Worm (Caenorhabditis elegans) whole organism, young adult: Measurements from ENCODE around the gene ssna-1.

Experiments
- B0261.1 ChIP-seq: sonication (generic microtip); optimal IDR thresholded peaks from 2 replicates; lab custom pipeline; 2016; ENCODE audit warnings: mild to moderate bottlenecking, missing genetic modification characterization, moderate library complexity, missing compliant biosample characterization
- B0336.3 ChIP-seq: fragments of 200-800 bp; sonication (Bioruptor generic); IDR thresholded peaks from 2 replicates; pipeline ENCODE4 v1.3.6; 2022; ENCODE audit warnings: missing genetic modification characterization, missing compliant biosample characterization
- D2030.7 ChIP-seq: fragments of 200-800 bp; sonication (Bioruptor generic); IDR thresholded peaks from 2 replicates; pipeline ENCODE4 v1.3.6; 2022; ENCODE audit warnings: missing genetic modification reagents, missing genetic modification characterization, missing compliant biosample characterization
- F10E7.11 ChIP-seq: sonication (generic microtip); optimal IDR thresholded peaks from 2 replicates; lab custom pipeline; 2017; ENCODE audit warnings: mild to moderate bottlenecking, missing genetic modification characterization, moderate library complexity, missing compliant biosample characterization
- F37B4.10 ChIP-seq: fragments of 200-800 bp; sonication (Bioruptor generic); IDR thresholded peaks from 2 replicates; pipeline ENCODE4 v1.3.6; 2022; ENCODE audit warnings: missing genetic modification characterization, missing compliant biosample characterization
- F55B11.4 ChIP-seq: sonication (generic microtip); optimal IDR thresholded peaks from 2 replicates; lab custom pipeline; 2016; ENCODE audit warnings: missing compliant biosample characterization, missing genetic modification characterization, borderline replicate concordance; ENCODE audit not compliant: insufficient read depth
- F57A8.1 ChIP-seq: fragments of 200-800 bp; sonication (Bioruptor generic); optimal IDR thresholded peaks from 2 replicates; lab custom pipeline; 2018; ENCODE audit warnings: mild to moderate bottlenecking, missing genetic modification characterization, moderate library complexity, missing compliant biosample characterization
- Y53F4B.3 ChIP-seq: fragments of 200-800 bp; sonication (Bioruptor generic); IDR thresholded peaks from 2 replicates; pipeline ENCODE4 v1.3.6; 2022; ENCODE audit warnings: missing genetic modification reagents, missing genetic modification characterization, missing compliant biosample characterization
- Y56A3A.18 ChIP-seq: fragments of 200-800 bp; sonication (Bioruptor generic); IDR thresholded peaks from 2 replicates; pipeline ENCODE4 v1.3.6; 2022; ENCODE audit warnings: missing genetic modification reagents, missing genetic modification characterization, missing compliant biosample characterization
- Y95B8A.8 ChIP-seq: fragments of 200-800 bp; sonication (Bioruptor generic); IDR thresholded peaks from 2 replicates; pipeline ENCODE4 v1.3.6; 2022; ENCODE audit warnings: missing genetic modification reagents, missing genetic modification characterization, missing compliant biosample characterization
- ZK185.1 ChIP-seq: sonication (generic microtip); optimal IDR thresholded peaks from 2 replicates; lab custom pipeline; 2016; ENCODE audit warnings: mild to moderate bottlenecking, missing genetic modification characterization, missing compliant biosample characterization; ENCODE audit not compliant: poor library complexity, severe bottlenecking
- akir-1 ChIP-seq: fragments of 200-800 bp; sonication (Bioruptor generic); optimal IDR thresholded peaks from 2 replicates; lab custom pipeline; 2018; ENCODE audit warnings: mild to moderate bottlenecking, missing genetic modification characterization, moderate library complexity, missing compliant biosample characterization
- aptf-2 ChIP-seq: fragments of 200-800 bp; sonication (Bioruptor generic); conservative IDR thresholded peaks from 2 replicates; pipeline ENCODE4 v1.3.6; 2022; ENCODE audit warnings: missing genetic modification reagents, missing genetic modification characterization, missing compliant biosample characterization
- athp-1 ChIP-seq: sonication (generic microtip); optimal IDR thresholded peaks from 2 replicates; lab custom pipeline; 2017; ENCODE audit warnings: mild to moderate bottlenecking, missing genetic modification characterization, missing compliant biosample characterization
- attf-5 ChIP-seq: fragments of 200-800 bp; sonication (Bioruptor generic); optimal IDR thresholded peaks from 2 replicates; lab custom pipeline; 2018; ENCODE audit warnings: mild to moderate bottlenecking, missing genetic modification characterization, missing compliant biosample characterization
- ccch-3 ChIP-seq: fragments of 200-800 bp; sonication (Bioruptor generic); optimal IDR thresholded peaks from 2 replicates; lab custom pipeline; 2018; ENCODE audit warnings: mild to moderate bottlenecking, missing genetic modification characterization, missing compliant biosample characterization
- ceh-40 ChIP-seq: fragments of 200-800 bp; sonication (Bioruptor generic); IDR thresholded peaks from 2 replicates; pipeline ENCODE4 v1.3.6; 2022; ENCODE audit warnings: missing genetic modification characterization, missing compliant biosample characterization
- ceh-91 ChIP-seq: fragments of 200-800 bp; sonication (Bioruptor generic); IDR thresholded peaks from 2 replicates; pipeline ENCODE4 v1.3.6; 2022; ENCODE audit warnings: missing genetic modification reagents, missing genetic modification characterization, missing compliant biosample characterization
- die-1 ChIP-seq: sonication (generic microtip); optimal IDR thresholded peaks from 2 replicates; lab custom pipeline; 2016; ENCODE audit warnings: missing genotype, mild to moderate bottlenecking, missing genetic modification characterization, missing compliant biosample characterization
- dox-1 ChIP-seq: fragments of 200-800 bp; sonication (Bioruptor generic); IDR thresholded peaks from 2 replicates; pipeline ENCODE4 v1.3.6; 2022; ENCODE audit warnings: missing genetic modification reagents, missing genetic modification characterization, missing compliant biosample characterization
- egl-18 ChIP-seq: fragments of 200-800 bp; sonication (Bioruptor generic); IDR thresholded peaks from 2 replicates; pipeline ENCODE4 v1.3.6; 2022; ENCODE audit warnings: missing genetic modification reagents, missing genetic modification characterization, missing compliant biosample characterization
- fkh-3 ChIP-seq: sonication (generic microtip); optimal IDR thresholded peaks from 2 replicates; lab custom pipeline; 2016; ENCODE audit warnings: mild to moderate bottlenecking, missing genetic modification characterization, missing compliant biosample characterization
- gei-17 ChIP-seq: fragments of 200-800 bp; sonication (Bioruptor generic); optimal IDR thresholded peaks from 2 replicates; lab custom pipeline; 2018; ENCODE audit warnings: mild to moderate bottlenecking, missing genetic modification characterization, missing compliant biosample characterization
- hrde-1 ChIP-seq: sonication (generic microtip); optimal IDR thresholded peaks from 2 replicates; lab custom pipeline; 2016; ENCODE audit warnings: missing genetic modification characterization, mild to moderate bottlenecking, missing compliant biosample characterization, moderate library complexity, missing genotype, missing genetic modification reagents, borderline replicate concordance
- hsf-1 ChIP-seq: fragments of 200-800 bp; sonication (Bioruptor generic); IDR thresholded peaks from 2 replicates; pipeline ENCODE4 v1.3.6; 2022; ENCODE audit warnings: missing genetic modification reagents, missing genetic modification characterization, missing compliant biosample characterization
- lag-1 ChIP-seq: fragments of 200-800 bp; sonication (Bioruptor generic); IDR thresholded peaks from 2 replicates; pipeline ENCODE4 v1.3.6; 2022; ENCODE audit warnings: missing genetic modification reagents, missing genetic modification characterization, missing compliant biosample characterization
- let-526 ChIP-seq: fragments of 200-800 bp; sonication (Bioruptor generic); IDR thresholded peaks from 2 replicates; pipeline ENCODE4 v1.3.6; 2022; ENCODE audit warnings: missing genetic modification reagents, missing genetic modification characterization, missing compliant biosample characterization
- lin-26 ChIP-seq: fragments of 200-800 bp; sonication (Bioruptor generic); IDR thresholded peaks from 2 replicates; pipeline ENCODE4 v1.3.6; 2022; ENCODE audit warnings: missing genetic modification reagents, missing genetic modification characterization, missing compliant biosample characterization
- lin-35 ChIP-seq, 3 experiments: fragments of 150-350 bp in 2 of 3; sonication (generic microtip) in 1 of 3; optimal IDR thresholded peaks; 2 replicates each; lab custom pipeline; 2014 to 2018; ENCODE audit warnings: missing biosample characterization in 3 of 3, missing genetic modification characterization in 3 of 3, missing genetic modification reagents in 3 of 3
- lin-54 ChIP-seq: fragments of 200-800 bp; sonication (Bioruptor generic); optimal IDR thresholded peaks from 2 replicates; lab custom pipeline; 2018; ENCODE audit warnings: mild to moderate bottlenecking, missing genetic modification characterization, missing compliant biosample characterization
- lsl-1 ChIP-seq: fragments of 200-800 bp; sonication (Bioruptor generic); optimal IDR thresholded peaks from 2 replicates; lab custom pipeline; 2018; ENCODE audit warnings: mild to moderate bottlenecking, missing genetic modification characterization, moderate library complexity, missing compliant biosample characterization
- madf-3 ChIP-seq: fragments of 200-800 bp; sonication (Bioruptor generic); IDR thresholded peaks from 2 replicates; pipeline ENCODE4 v1.3.6; 2022; ENCODE audit warnings: missing genetic modification reagents, missing genetic modification characterization, missing compliant biosample characterization
- mel-28 ChIP-seq: sonication (generic microtip); optimal IDR thresholded peaks from 2 replicates; lab custom pipeline; 2016; ENCODE audit warnings: borderline replicate concordance, mild to moderate bottlenecking, missing genetic modification characterization, missing compliant biosample characterization
- nfya-2 ChIP-seq: fragments of 200-800 bp; sonication (Bioruptor generic); IDR thresholded peaks from 2 replicates; pipeline ENCODE4 v1.3.6; 2022; ENCODE audit warnings: missing genetic modification reagents, missing genetic modification characterization, missing compliant biosample characterization
- pha-4 ChIP-seq: fragments of 150-350 bp; sonication (generic microtip); optimal IDR thresholded peaks from 2 replicates; lab custom pipeline; 2014; ENCODE audit warnings: missing biosample characterization, missing genetic modification reagents, missing genetic modification characterization
- rcor-1 ChIP-seq: fragments of 200-800 bp; sonication (Bioruptor generic); IDR thresholded peaks from 2 replicates; pipeline ENCODE4 v1.3.6; 2022; ENCODE audit warnings: missing genetic modification reagents, missing genetic modification characterization, missing compliant biosample characterization
- sea-2 ChIP-seq: fragments of 200-800 bp; sonication (Bioruptor generic); IDR thresholded peaks from 2 replicates; pipeline ENCODE4 v1.3.6; 2022; ENCODE audit warnings: missing genetic modification characterization, missing compliant biosample characterization
- snpc-1.1 ChIP-seq: sonication (generic microtip); optimal IDR thresholded peaks from 2 replicates; lab custom pipeline; 2017; ENCODE audit warnings: missing genetic modification characterization, mild to moderate bottlenecking, missing compliant biosample characterization, antibody characterized with exemption, moderate library complexity, missing genotype, missing genetic modification reagents; ENCODE audit not compliant: insufficient read depth
- snpc-3.4 ChIP-seq: sonication (generic microtip); optimal IDR thresholded peaks from 2 replicates; lab custom pipeline; 2017; ENCODE audit warnings: missing genetic modification characterization, mild to moderate bottlenecking, missing compliant biosample characterization, antibody characterized with exemption, moderate library complexity, missing genotype, missing genetic modification reagents
- snpc-4 ChIP-seq, 5 experiments: fragments of 150-350 bp in 1 of 5; sonication (generic microtip) in 4 of 5; optimal IDR thresholded peaks; 2 replicates each; lab custom pipeline; 2014 to 2018; ENCODE audit warnings: missing genetic modification characterization in 5 of 5, missing biosample characterization in 3 of 5, antibody characterized with exemption in 2 of 5, mild to moderate bottlenecking in 2 of 5, missing compliant biosample characterization in 2 of 5, missing genotype in 2 of 5, moderate library complexity in 2 of 5, missing genetic modification reagents in 1 of 5
- unc-62 ChIP-seq: fragments of 150-350 bp; optimal IDR thresholded peaks from 2 replicates; lab custom pipeline; 2014; ENCODE audit warnings: missing biosample characterization, missing genetic modification reagents, missing genetic modification characterization
- xnd-1 ChIP-seq: sonication (generic microtip); optimal IDR thresholded peaks from 2 replicates; lab custom pipeline; 2016; ENCODE audit warnings: missing genotype, missing genetic modification reagents, missing genetic modification characterization, missing compliant biosample characterization
- zfh-2 ChIP-seq: fragments of 200-800 bp; sonication (Bioruptor generic); conservative IDR thresholded peaks from 2 replicates; pipeline ENCODE4 v1.3.6; 2022; ENCODE audit warnings: missing genetic modification reagents, missing genetic modification characterization, missing compliant biosample characterization
- ztf-26 ChIP-seq: sonication (generic microtip); optimal IDR thresholded peaks from 2 replicates; lab custom pipeline; 2017; ENCODE audit warnings: missing genetic modification characterization, missing compliant biosample characterization

ssna-1 gene

ce11 chrIV:422112-422511 lies 34.2 kb downstream of the ssna-1 start:
- TF ChIP-seq mel-28 (tag; lab: Kevin White, UChicago), result no peak
- TF ChIP-seq lin-26 (GFP tag; lab: Robert Waterston, UW), result 0 out of 2 replicates have a peak, but pooled peaks have one; percentile 35
- TF ChIP-seq, all 124 proteins: peak for 1

- TF ChIP-seq aptf-2 (GFP tag; lab: Robert Waterston, UW) (no peak), sea-2 (no peak), B0261.1 (no peak), F10E7.11 (tag; lab: Kevin White, UChicago) (no peak), hsf-1 (GFP tag; lab: Robert Waterston, UW) (no peak)
Measured at ce11 chrIV:425052-425451, 37.2 kb downstream of the ssna-1 start, which contains the start of gene daf-18. TSS of gene daf-18 (minus strand) at chrIV:425177.

- TF ChIP-seq egl-18 (GFP tag; lab: Robert Waterston, UW) (no peak), lin-26 (GFP tag; lab: Robert Waterston, UW) (no peak), dox-1 (GFP tag; lab: Robert Waterston, UW) (peak; percentile 18; the same call in 1 of the 2 replicates), snpc-3.4 (peak; percentile 38), Y53F4B.3 (GFP tag; lab: Robert Waterston, UW) (no peak), ccch-3 (GFP tag; lab: Kevin White, UChicago) (no peak), attf-5 (peak; percentile 33), ztf-26 (tag; lab: Kevin White, UChicago) (no peak), F57A8.1 (GFP tag; lab: Kevin White, UChicago) (no peak), akir-1 (GFP tag; lab: Kevin White, UChicago) (no peak), let-526 (no peak), gei-17 (GFP tag; lab: Kevin White, UChicago) (no peak), rcor-1 (GFP tag; lab: Robert Waterston, UW) (0 out of 2 replicates have a peak, but pooled peaks have one; percentile 21), fkh-3 (no peak), unc-62 (GFP tag; lab: Kevin White, UChicago) (no peak), xnd-1 (tag; lab: Kevin White, UChicago) (peak; percentile 76), die-1 (tag; lab: Kevin White, UChicago) (no peak), zfh-2 (GFP tag; lab: Robert Waterston, UW) (no peak), madf-3 (GFP tag; lab: Robert Waterston, UW) (no peak), pha-4 (tag; lab: Kevin White, UChicago) (no peak), ceh-40 (no peak), ceh-91 (peak; percentile 37; the same call in 1 of the 2 replicates), D2030.7 (GFP tag; lab: Robert Waterston, UW) (peak; percentile 75), B0336.3 (GFP tag; lab: Robert Waterston, UW) (no peak), lin-35 (GFP tag; optimal IDR thresholded peaks at IDR 0.05; lab: Kevin White, UChicago) (peak in 1 of 3 experiments; percentile 19), lag-1 (GFP tag; lab: Robert Waterston, UW) (no peak), lin-54 (GFP tag; lab: Kevin White, UChicago) (peak; percentile 65), ZK185.1 (tag; lab: Kevin White, UChicago) (no peak), snpc-4 (GFP tag; optimal IDR thresholded peaks at IDR 0.05; lab: Kevin White, UChicago) (peak; percentile 35), snpc-4 (tag; optimal IDR thresholded peaks at IDR 0.05; lab: Kevin White, UChicago) (peak in 2 of 4 experiments; percentile 51 to 52), nfya-2 (no peak), athp-1 (tag; lab: Kevin White, UChicago) (no peak), F37B4.10 (GFP tag; lab: Robert Waterston, UW) (no peak), snpc-1.1 (peak; percentile 36), hrde-1 (no peak), lsl-1 (GFP tag; lab: Kevin White, UChicago) (peak; percentile 62), F55B11.4 (no peak), Y95B8A.8 (GFP tag; lab: Robert Waterston, UW) (no peak), Y56A3A.18 (GFP tag; lab: Robert Waterston, UW) (no peak)
Measured at ce11 chrIV:425546-425945, 37.7 kb downstream of the ssna-1 start.
